Worm (Caenorhabditis elegans) whole organism, young adult: ENCODE results near the gene C17H12.6.

Experiments used
- B0019.2 ChIP-seq: fragments of 200-800 bp; sonication (Bioruptor generic); conservative IDR thresholded peaks from 2 replicates; pipeline ENCODE4 v1.3.6; 2022; ENCODE audit warnings: missing genetic modification reagents, missing genetic modification characterization, missing compliant biosample characterization
- B0336.3 ChIP-seq: fragments of 200-800 bp; sonication (Bioruptor generic); IDR thresholded peaks from 2 replicates; pipeline ENCODE4 v1.3.6; 2022; ENCODE audit warnings: missing genetic modification characterization, missing compliant biosample characterization
- F23B12.7 ChIP-seq: sonication (generic microtip); optimal IDR thresholded peaks from 2 replicates; lab custom pipeline; 2017; ENCODE audit warnings: missing genetic modification characterization, mild to moderate bottlenecking, missing compliant biosample characterization, antibody characterized with exemption, moderate library complexity; ENCODE audit not compliant: insufficient read depth
- F55B11.4 ChIP-seq: sonication (generic microtip); optimal IDR thresholded peaks from 2 replicates; lab custom pipeline; 2016; ENCODE audit warnings: missing compliant biosample characterization, missing genetic modification characterization, borderline replicate concordance; ENCODE audit not compliant: insufficient read depth
- K12H6.12 ChIP-seq: fragments of 200-800 bp; sonication (Bioruptor generic); optimal IDR thresholded peaks from 2 replicates; lab custom pipeline; 2018; ENCODE audit warnings: mild to moderate bottlenecking, missing genetic modification characterization, missing compliant biosample characterization
- Y53F4B.3 ChIP-seq: fragments of 200-800 bp; sonication (Bioruptor generic); IDR thresholded peaks from 2 replicates; pipeline ENCODE4 v1.3.6; 2022; ENCODE audit warnings: missing genetic modification reagents, missing genetic modification characterization, missing compliant biosample characterization
- Y67H2A.10 ChIP-seq: fragments of 200-800 bp; sonication (Bioruptor generic); conservative IDR thresholded peaks from 2 replicates; pipeline ENCODE4 v1.3.6; 2022; ENCODE audit warnings: missing genetic modification reagents, missing genetic modification characterization, missing compliant biosample characterization
- ZK185.1 ChIP-seq: sonication (generic microtip); optimal IDR thresholded peaks from 2 replicates; lab custom pipeline; 2016; ENCODE audit warnings: mild to moderate bottlenecking, missing genetic modification characterization, missing compliant biosample characterization; ENCODE audit not compliant: poor library complexity, severe bottlenecking
- attf-3 ChIP-seq: fragments of 200-800 bp; sonication (Bioruptor generic); conservative IDR thresholded peaks from 2 replicates; pipeline ENCODE4 v1.3.6; 2022; ENCODE audit warnings: missing genetic modification reagents, missing genetic modification characterization, missing compliant biosample characterization
- attf-6 ChIP-seq: fragments of 200-800 bp; sonication (Bioruptor generic); IDR thresholded peaks from 2 replicates; pipeline ENCODE4 v1.3.6; 2022; ENCODE audit warnings: missing genetic modification reagents, missing genetic modification characterization, missing compliant biosample characterization
- bed-1 ChIP-seq: fragments of 200-800 bp; sonication (Bioruptor generic); IDR thresholded peaks from 2 replicates; pipeline ENCODE4 v1.3.6; 2022; ENCODE audit warnings: missing genetic modification reagents, missing genetic modification characterization, missing compliant biosample characterization
- bed-2 ChIP-seq: fragments of 200-800 bp; sonication (Bioruptor generic); IDR thresholded peaks from 2 replicates; pipeline ENCODE4 v1.3.6; 2022; ENCODE audit warnings: missing genetic modification reagents, missing genetic modification characterization, missing compliant biosample characterization
- cebp-1 ChIP-seq, 2 experiments: fragments of 200-800 bp in 1 of 2; sonication (Bioruptor generic) in 1 of 2; sonication (generic microtip) in 1 of 2; IDR thresholded peaks in 1 of 2; optimal IDR thresholded peaks in 1 of 2; 2 replicates each; pipeline versions ENCODE4 v1.3.6 to Lab custom; 2017 to 2022; ENCODE audit warnings: missing compliant biosample characterization in 2 of 2, missing genetic modification characterization in 2 of 2, mild to moderate bottlenecking in 1 of 2, missing genetic modification reagents in 1 of 2, moderate library complexity in 1 of 2
- ceh-27 ChIP-seq: fragments of 200-800 bp; sonication (Bioruptor generic); optimal IDR thresholded peaks from 2 replicates; lab custom pipeline; 2018; ENCODE audit warnings: mild to moderate bottlenecking, missing genetic modification characterization, moderate library complexity, missing compliant biosample characterization
- ceh-40 ChIP-seq: fragments of 200-800 bp; sonication (Bioruptor generic); IDR thresholded peaks from 2 replicates; pipeline ENCODE4 v1.3.6; 2022; ENCODE audit warnings: missing genetic modification characterization, missing compliant biosample characterization
- ceh-79 ChIP-seq: sonication (generic microtip); optimal IDR thresholded peaks from 2 replicates; lab custom pipeline; 2017; ENCODE audit warnings: mild to moderate bottlenecking, missing genetic modification characterization, missing compliant biosample characterization
- ceh-91 ChIP-seq: fragments of 200-800 bp; sonication (Bioruptor generic); IDR thresholded peaks from 2 replicates; pipeline ENCODE4 v1.3.6; 2022; ENCODE audit warnings: missing genetic modification reagents, missing genetic modification characterization, missing compliant biosample characterization
- die-1 ChIP-seq: sonication (generic microtip); optimal IDR thresholded peaks from 2 replicates; lab custom pipeline; 2016; ENCODE audit warnings: missing genotype, mild to moderate bottlenecking, missing genetic modification characterization, missing compliant biosample characterization
- dpl-1 ChIP-seq: fragments of 150-350 bp; optimal IDR thresholded peaks from 2 replicates; lab custom pipeline; 2014; ENCODE audit warnings: missing biosample characterization, missing genetic modification reagents, missing genetic modification characterization
- efl-1 ChIP-seq: fragments of 150-350 bp; optimal IDR thresholded peaks from 2 replicates; lab custom pipeline; 2014; ENCODE audit warnings: missing biosample characterization, missing genetic modification reagents, missing genetic modification characterization
- fkh-3 ChIP-seq: sonication (generic microtip); optimal IDR thresholded peaks from 2 replicates; lab custom pipeline; 2016; ENCODE audit warnings: mild to moderate bottlenecking, missing genetic modification characterization, missing compliant biosample characterization
- gei-17 ChIP-seq: fragments of 200-800 bp; sonication (Bioruptor generic); optimal IDR thresholded peaks from 2 replicates; lab custom pipeline; 2018; ENCODE audit warnings: mild to moderate bottlenecking, missing genetic modification characterization, missing compliant biosample characterization
- hlh-12 ChIP-seq: sonication (generic microtip); optimal IDR thresholded peaks from 2 replicates; lab custom pipeline; 2016; ENCODE audit warnings: missing genetic modification characterization, missing compliant biosample characterization
- hlh-26 ChIP-seq: fragments of 200-800 bp; sonication (Bioruptor generic); conservative IDR thresholded peaks from 2 replicates; pipeline ENCODE4 v1.3.6; 2022; ENCODE audit warnings: missing genetic modification reagents, missing genetic modification characterization, missing compliant biosample characterization
- lag-1 ChIP-seq: fragments of 200-800 bp; sonication (Bioruptor generic); IDR thresholded peaks from 2 replicates; pipeline ENCODE4 v1.3.6; 2022; ENCODE audit warnings: missing genetic modification reagents, missing genetic modification characterization, missing compliant biosample characterization
- let-526 ChIP-seq: fragments of 200-800 bp; sonication (Bioruptor generic); IDR thresholded peaks from 2 replicates; pipeline ENCODE4 v1.3.6; 2022; ENCODE audit warnings: missing genetic modification reagents, missing genetic modification characterization, missing compliant biosample characterization
- let-607 ChIP-seq, 2 experiments: fragments of 200-800 bp in 1 of 2; sonication (Bioruptor generic) in 1 of 2; sonication (generic microtip) in 1 of 2; optimal IDR thresholded peaks; 2 replicates each; lab custom pipeline; 2016 to 2018; ENCODE audit warnings: mild to moderate bottlenecking in 2 of 2, missing compliant biosample characterization in 2 of 2, missing genetic modification characterization in 2 of 2, moderate library complexity in 2 of 2, missing genotype in 1 of 2
- lin-54 ChIP-seq: fragments of 200-800 bp; sonication (Bioruptor generic); optimal IDR thresholded peaks from 2 replicates; lab custom pipeline; 2018; ENCODE audit warnings: mild to moderate bottlenecking, missing genetic modification characterization, missing compliant biosample characterization
- lsy-27 ChIP-seq: sonication (generic microtip); optimal IDR thresholded peaks from 2 replicates; lab custom pipeline; 2017; ENCODE audit warnings: missing genetic modification characterization, mild to moderate bottlenecking, missing compliant biosample characterization, antibody characterized with exemption, missing genotype, borderline replicate concordance; ENCODE audit not compliant: insufficient read depth
- madf-3 ChIP-seq: fragments of 200-800 bp; sonication (Bioruptor generic); IDR thresholded peaks from 2 replicates; pipeline ENCODE4 v1.3.6; 2022; ENCODE audit warnings: missing genetic modification reagents, missing genetic modification characterization, missing compliant biosample characterization
- madf-6 ChIP-seq: fragments of 200-800 bp; sonication (Bioruptor generic); IDR thresholded peaks from 2 replicates; pipeline ENCODE4 v1.3.6; 2022; ENCODE audit warnings: missing genetic modification reagents, missing genetic modification characterization, missing compliant biosample characterization
- mel-28 ChIP-seq: sonication (generic microtip); optimal IDR thresholded peaks from 2 replicates; lab custom pipeline; 2016; ENCODE audit warnings: borderline replicate concordance, mild to moderate bottlenecking, missing genetic modification characterization, missing compliant biosample characterization
- nfya-2 ChIP-seq: fragments of 200-800 bp; sonication (Bioruptor generic); IDR thresholded peaks from 2 replicates; pipeline ENCODE4 v1.3.6; 2022; ENCODE audit warnings: missing genetic modification reagents, missing genetic modification characterization, missing compliant biosample characterization
- nfyb-1 ChIP-seq: fragments of 200-800 bp; sonication (Bioruptor generic); IDR thresholded peaks from 2 replicates; pipeline ENCODE4 v1.3.6; 2022; ENCODE audit warnings: missing genetic modification reagents, missing genetic modification characterization, missing compliant biosample characterization
- nhr-27 ChIP-seq: fragments of 200-800 bp; sonication (Bioruptor generic); optimal IDR thresholded peaks from 2 replicates; lab custom pipeline; 2018; ENCODE audit warnings: mild to moderate bottlenecking, missing genetic modification characterization, moderate library complexity, missing compliant biosample characterization
- nhr-80 ChIP-seq: sonication (generic microtip); optimal IDR thresholded peaks from 2 replicates; lab custom pipeline; 2016; ENCODE audit warnings: missing genetic modification characterization, missing compliant biosample characterization
- rcor-1 ChIP-seq: fragments of 200-800 bp; sonication (Bioruptor generic); IDR thresholded peaks from 2 replicates; pipeline ENCODE4 v1.3.6; 2022; ENCODE audit warnings: missing genetic modification reagents, missing genetic modification characterization, missing compliant biosample characterization
- rec-8 ChIP-seq, 2 experiments: sonication (generic microtip); optimal IDR thresholded peaks; 2 replicates each; lab custom pipeline; 2016; ENCODE audit warnings: mild to moderate bottlenecking in 2 of 2, missing genetic modification characterization in 2 of 2, missing genetic modification reagents in 2 of 2, missing genotype in 2 of 2, missing biosample characterization in 1 of 2, missing compliant biosample characterization in 1 of 2, moderate library complexity in 1 of 2
- repo-1 ChIP-seq: sonication (generic microtip); optimal IDR thresholded peaks from 2 replicates; lab custom pipeline; 2017; ENCODE audit warnings: mild to moderate bottlenecking, missing genetic modification characterization, missing compliant biosample characterization
- snpc-4 ChIP-seq, 5 experiments: fragments of 150-350 bp in 1 of 5; sonication (generic microtip) in 4 of 5; optimal IDR thresholded peaks; 2 replicates each; lab custom pipeline; 2014 to 2018; ENCODE audit warnings: missing genetic modification characterization in 5 of 5, missing biosample characterization in 3 of 5, antibody characterized with exemption in 2 of 5, mild to moderate bottlenecking in 2 of 5, missing compliant biosample characterization in 2 of 5, missing genotype in 2 of 5, moderate library complexity in 2 of 5, missing genetic modification reagents in 1 of 5
- tbx-9 ChIP-seq: sonication (generic microtip); optimal IDR thresholded peaks from 2 replicates; lab custom pipeline; 2016; ENCODE audit warnings: borderline replicate concordance, missing genetic modification characterization, inconsistent platforms, missing compliant biosample characterization
- ztf-3 ChIP-seq: fragments of 200-800 bp; sonication (Bioruptor generic); optimal IDR thresholded peaks from 2 replicates; lab custom pipeline; 2018; ENCODE audit warnings: mild to moderate bottlenecking, missing genetic modification characterization, missing compliant biosample characterization
- ztf-6 ChIP-seq: fragments of 200-800 bp; sonication (Bioruptor generic); IDR thresholded peaks from 2 replicates; pipeline ENCODE4 v1.3.6; 2022; ENCODE audit warnings: missing genetic modification reagents, missing genetic modification characterization, missing compliant biosample characterization

The C17H12.6 gene

DNA sequence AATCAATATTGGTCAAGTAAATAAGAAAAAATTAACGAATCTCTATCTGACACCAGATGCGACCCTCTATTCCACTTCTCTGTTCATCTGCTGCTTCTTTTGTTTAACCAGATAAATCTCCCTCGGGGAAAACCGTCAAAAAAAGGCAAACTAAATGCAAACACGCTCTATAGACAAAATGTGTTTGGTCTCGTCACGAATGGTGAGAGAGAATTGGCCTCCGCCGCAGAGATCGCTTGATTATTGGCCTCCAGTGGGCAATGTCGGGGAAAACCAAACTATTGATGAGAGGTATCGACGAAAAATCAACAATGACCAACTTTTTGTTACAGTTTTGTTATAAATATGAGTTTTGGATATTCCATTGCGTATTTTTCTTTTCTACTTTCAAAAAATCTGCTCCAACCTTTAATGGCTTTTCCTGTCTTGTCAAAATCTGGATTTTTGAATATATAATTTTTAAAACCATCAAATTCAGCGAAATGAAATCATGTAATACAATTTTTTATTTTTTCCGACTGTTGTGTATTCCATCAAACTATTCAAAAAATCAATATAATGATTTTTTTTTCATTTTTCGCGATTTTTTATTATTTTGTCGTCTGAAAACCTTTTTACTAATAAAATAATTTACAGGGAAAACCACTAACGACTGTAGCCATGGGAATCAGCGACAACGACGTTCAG lies 31.7 kb downstream of the C17H12.6 start, which contains the start of the genes C17H12.2 and vha-8 (continued):
- TF ChIP-seq lag-1 = no peak
- no peak for TF ChIP-seq rec-8 (tag; optimal IDR thresholded peaks at IDR 0.05; lab: Kevin White, UChicago)
- 0 out of 2 replicates have a peak, but pooled peaks have one; percentile 42 for TF ChIP-seq attf-3
- no peak for TF ChIP-seq B0019.2 (GFP tag; lab: Robert Waterston, UW)
- 0 out of 2 replicates have a peak, but pooled peaks have one; percentile 46 for TF ChIP-seq rcor-1 (GFP tag; lab: Robert Waterston, UW)

DNA sequence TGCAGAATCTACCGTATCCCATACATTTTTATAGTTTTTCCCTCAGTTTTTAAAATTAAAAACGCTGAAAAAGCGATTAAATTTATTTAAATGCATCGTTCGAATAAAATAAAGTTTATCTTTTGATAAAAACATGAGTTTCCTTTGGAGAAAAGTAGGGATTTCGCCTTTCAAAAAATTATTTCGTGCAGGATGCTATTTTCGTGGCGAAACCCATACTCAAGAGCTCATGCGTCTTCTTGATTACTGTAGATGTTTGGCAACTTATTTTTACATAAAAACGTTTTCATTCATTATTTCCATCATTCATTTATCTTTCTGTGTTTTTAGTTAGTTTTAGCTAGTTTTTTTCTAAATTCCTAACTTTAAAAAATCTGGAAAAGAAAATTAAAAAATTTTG lies 32.4 kb downstream of the C17H12.6 start:
- TF ChIP-seq nfyb-1 (no peak), efl-1 (GFP tag; lab: Kevin White, UChicago) (peak; percentile 36), snpc-4 (GFP tag; optimal IDR thresholded peaks at IDR 0.05; lab: Kevin White, UChicago) (peak; percentile 60), snpc-4 (tag; optimal IDR thresholded peaks at IDR 0.05; lab: Kevin White, UChicago) (peak in 2 of 4 experiments; percentile 61 to 65), nfya-2 (GFP tag; lab: Robert Waterston, UW) (no peak), attf-6 (no peak), ceh-40 (GFP tag; lab: Robert Waterston, UW) (no peak), madf-6 (GFP tag; lab: Robert Waterston, UW) (peak; percentile 73), ceh-79 (tag; lab: Kevin White, UChicago) (no peak), nhr-80 (no peak), ZK185.1 (tag; lab: Kevin White, UChicago) (no peak), die-1 (no peak), fkh-3 (tag; lab: Kevin White, UChicago) (no peak), let-607 (tag; optimal IDR thresholded peaks at IDR 0.05; lab: Kevin White, UChicago) (no peak), ztf-6 (no peak), lin-54 (GFP tag; lab: Kevin White, UChicago) (no peak), bed-2 (GFP tag; lab: Robert Waterston, UW) (no peak), hlh-26 (GFP tag; lab: Robert Waterston, UW) (no peak), F23B12.7 (tag; lab: Kevin White, UChicago) (no peak), mel-28 (no peak), repo-1 (tag; lab: Kevin White, UChicago) (no peak), madf-3 (GFP tag; lab: Robert Waterston, UW) (no peak), hlh-12 (tag; lab: Kevin White, UChicago) (no peak), Y67H2A.10 (GFP tag; lab: Robert Waterston, UW) (no peak), B0336.3 (GFP tag; lab: Robert Waterston, UW) (no peak), Y53F4B.3 (no peak), gei-17 (GFP tag; lab: Kevin White, UChicago) (no peak), K12H6.12 (tag; lab: Kevin White, UChicago) (no peak), attf-3 (no peak), ceh-91 (GFP tag; lab: Robert Waterston, UW) (peak; percentile 59), lag-1 (no peak), dpl-1 (no peak), tbx-9 (tag; lab: Kevin White, UChicago) (no peak), F55B11.4 (tag; lab: Kevin White, UChicago) (no peak), lsy-27 (tag; lab: Kevin White, UChicago) (no peak), rcor-1 (GFP tag; lab: Robert Waterston, UW) (no peak), let-526 (no peak), nhr-27 (no peak), cebp-1 (GFP tag; IDR thresholded peaks at IDR 0.05; lab: Robert Waterston, UW) (no peak), cebp-1 (tag; optimal IDR thresholded peaks at IDR 0.05; lab: Kevin White, UChicago) (no peak), ceh-27 (GFP tag; lab: Kevin White, UChicago) (no peak), B0019.2 (GFP tag; lab: Robert Waterston, UW) (no peak), bed-1 (no peak), ztf-3 (no peak)
